Fruit fly (Drosophila melanogaster) whole organism, prepupa: ENCODE results near the gene CG33777.

Experiments
- Blimp-1 ChIP-seq: fragments of 200-800 bp; sonication (Bioruptor generic); optimal IDR thresholded peaks from 3 replicates; lab custom pipeline; 2017; ENCODE audit warnings: missing biosample characterization, missing genetic modification characterization, mild to moderate bottlenecking, moderate library complexity, missing genetic modification reagents
- CG10631 ChIP-seq: fragments of 200-800 bp; sonication (Bioruptor generic); optimal IDR thresholded peaks from 2 replicates; lab custom pipeline; 2016; ENCODE audit warnings: missing biosample characterization, missing genetic modification characterization
- CG10669 ChIP-seq: fragments of 200-800 bp; sonication (Bioruptor generic); optimal IDR thresholded peaks from 3 replicates; lab custom pipeline; 2018; ENCODE audit warnings: missing biosample characterization, mild to moderate bottlenecking, missing genetic modification characterization, moderate library complexity
- CG11294 ChIP-seq: fragments of 200-800 bp; sonication (Bioruptor generic); IDR thresholded peaks from 2 replicates; pipeline ENCODE4 v1.3.6; 2022; ENCODE audit warnings: missing biosample characterization, missing genetic modification characterization
- CG11762 ChIP-seq: fragments of 200-800 bp; sonication (Bioruptor generic); optimal IDR thresholded peaks from 3 replicates; lab custom pipeline; 2016; ENCODE audit warnings: missing biosample characterization, missing genetic modification characterization; ENCODE audit not compliant: insufficient read depth
- CG15336 ChIP-seq: fragments of 200-800 bp; sonication (Bioruptor generic); IDR thresholded peaks from 2 replicates; pipeline ENCODE4 v1.3.6; 2022; ENCODE audit warnings: missing biosample characterization, missing genetic modification characterization
- CG1621 ChIP-seq: fragments of 200-800 bp; sonication (Bioruptor generic); optimal IDR thresholded peaks from 3 replicates; lab custom pipeline; 2018; ENCODE audit warnings: missing biosample characterization, mild to moderate bottlenecking, missing genetic modification characterization
- CG16779 ChIP-seq: fragments of 200-800 bp; sonication (Bioruptor generic); optimal IDR thresholded peaks from 3 replicates; lab custom pipeline; 2017; ENCODE audit warnings: missing biosample characterization, mild to moderate bottlenecking, missing genetic modification characterization
- CG31627 ChIP-seq: fragments of 200-800 bp; sonication (Bioruptor generic); optimal IDR thresholded peaks from 3 replicates; lab custom pipeline; 2016; ENCODE audit warnings: missing biosample characterization, missing genetic modification characterization
- CG32006 ChIP-seq: fragments of 200-800 bp; sonication (Bioruptor generic); optimal IDR thresholded peaks from 3 replicates; lab custom pipeline; 2017; ENCODE audit warnings: missing biosample characterization, mild to moderate bottlenecking, missing genetic modification characterization
- CG34406 ChIP-seq: fragments of 200-800 bp; sonication (Bioruptor generic); optimal IDR thresholded peaks from 3 replicates; lab custom pipeline; 2016; ENCODE audit warnings: missing biosample characterization, missing genetic modification characterization
- CG3919 ChIP-seq: fragments of 200-800 bp; sonication (Bioruptor generic); optimal IDR thresholded peaks from 3 replicates; lab custom pipeline; 2016; ENCODE audit warnings: missing biosample characterization, missing genetic modification characterization
- CG6163 ChIP-seq: fragments of 200-800 bp; sonication (Bioruptor generic); IDR thresholded peaks from 3 replicates; pipeline ENCODE4 v1.3.6; 2022; ENCODE audit warnings: missing biosample characterization, missing genetic modification characterization
- CG6276 ChIP-seq: fragments of 200-800 bp; sonication (Bioruptor generic); optimal IDR thresholded peaks from 2 replicates; lab custom pipeline; 2017; ENCODE audit warnings: missing biosample characterization, mild to moderate bottlenecking, missing genetic modification characterization
- CG6792 ChIP-seq: fragments of 200-800 bp; sonication (Bioruptor generic); optimal IDR thresholded peaks from 3 replicates; lab custom pipeline; 2016; ENCODE audit warnings: missing biosample characterization, missing genetic modification characterization
- CG6808 ChIP-seq: fragments of 200-800 bp; sonication (Bioruptor generic); optimal IDR thresholded peaks from 3 replicates; lab custom pipeline; 2017; ENCODE audit warnings: missing biosample characterization, missing genetic modification characterization, mild to moderate bottlenecking, moderate library complexity, missing genetic modification reagents
- CG6854 ChIP-seq: fragments of 200-800 bp; sonication (Bioruptor generic); optimal IDR thresholded peaks from 2 replicates; lab custom pipeline; 2017; ENCODE audit warnings: missing biosample characterization, mild to moderate bottlenecking, missing genetic modification characterization
- CG7368 ChIP-seq: fragments of 200-800 bp; sonication (Bioruptor generic); optimal IDR thresholded peaks from 3 replicates; lab custom pipeline; 2016; ENCODE audit warnings: missing biosample characterization, missing genetic modification characterization
- CG8119 ChIP-seq: fragments of 200-800 bp; sonication (Bioruptor generic); IDR thresholded peaks from 3 replicates; pipeline ENCODE4 v1.3.6; 2022; ENCODE audit warnings: missing biosample characterization, missing genetic modification characterization
- CG8319 ChIP-seq: fragments of 200-800 bp; sonication (Bioruptor generic); optimal IDR thresholded peaks from 3 replicates; lab custom pipeline; 2016; ENCODE audit warnings: missing biosample characterization, missing genetic modification characterization
- CG8632 ChIP-seq: fragments of 200-800 bp; sonication (Bioruptor generic); optimal IDR thresholded peaks from 3 replicates; lab custom pipeline; 2016; ENCODE audit warnings: missing biosample characterization, missing genetic modification characterization
- Eip75B ChIP-seq: fragments of 200-800 bp; sonication (Bioruptor generic); optimal IDR thresholded peaks from 3 replicates; lab custom pipeline; 2016; ENCODE audit warnings: missing biosample characterization, missing genetic modification characterization
- Eip78C ChIP-seq: fragments of 200-800 bp; sonication (Bioruptor generic); peaks from one replicate; lab custom pipeline; 2016; ENCODE audit warnings: missing biosample characterization, missing genetic modification characterization
- Eip93F ChIP-seq: fragments of 200-800 bp; sonication (Bioruptor generic); optimal IDR thresholded peaks from 2 replicates; lab custom pipeline; 2016; ENCODE audit warnings: missing biosample characterization, mild to moderate bottlenecking, missing genetic modification characterization
- Hr39 ChIP-seq: fragments of 200-800 bp; sonication (Bioruptor generic); optimal IDR thresholded peaks from 2 replicates; lab custom pipeline; 2016; ENCODE audit warnings: missing biosample characterization, missing genetic modification characterization
- Hr4 ChIP-seq: fragments of 200-800 bp; sonication (Bioruptor generic); optimal IDR thresholded peaks from 3 replicates; lab custom pipeline; 2016; ENCODE audit warnings: missing biosample characterization, missing genetic modification characterization
- Lpt ChIP-seq: fragments of 200-800 bp; sonication (Bioruptor generic); optimal IDR thresholded peaks from 3 replicates; lab custom pipeline; 2016; ENCODE audit warnings: missing biosample characterization, missing genetic modification characterization
- OdsH ChIP-seq: fragments of 200-800 bp; sonication (Bioruptor generic); optimal IDR thresholded peaks from 3 replicates; lab custom pipeline; 2016; ENCODE audit warnings: missing biosample characterization, missing genetic modification characterization
- Sox14 ChIP-seq: fragments of 200-800 bp; sonication (Bioruptor generic); optimal IDR thresholded peaks from 3 replicates; lab custom pipeline; 2016; ENCODE audit warnings: missing biosample characterization, missing genetic modification characterization
- Sox15 ChIP-seq: fragments of 200-800 bp; sonication (Bioruptor generic); optimal IDR thresholded peaks from 3 replicates; lab custom pipeline; 2016; ENCODE audit warnings: missing biosample characterization, missing genetic modification characterization
- achi ChIP-seq: fragments of 200-800 bp; sonication (Bioruptor generic); optimal IDR thresholded peaks from 3 replicates; lab custom pipeline; 2016; ENCODE audit warnings: missing biosample characterization, missing genetic modification characterization
- acj6 ChIP-seq: fragments of 200-800 bp; sonication (Bioruptor generic); optimal IDR thresholded peaks from 3 replicates; lab custom pipeline; 2016; ENCODE audit warnings: missing biosample characterization, missing genetic modification characterization
- cyc ChIP-seq: fragments of 200-800 bp; sonication (Bioruptor generic); optimal IDR thresholded peaks from 3 replicates; lab custom pipeline; 2016; ENCODE audit warnings: missing biosample characterization, missing genetic modification characterization
- dac ChIP-seq: fragments of 200-800 bp; sonication (Bioruptor generic); optimal IDR thresholded peaks from 2 replicates; lab custom pipeline; 2017; ENCODE audit warnings: missing biosample characterization, mild to moderate bottlenecking, missing genetic modification characterization
- dsx ChIP-seq: fragments of 200-800 bp; optimal IDR thresholded peaks from 3 replicates; lab custom pipeline; 2019; ENCODE audit warnings: missing biosample characterization, mild to moderate bottlenecking, missing genetic modification characterization, moderate library complexity; ENCODE audit not compliant: poor library complexity, severe bottlenecking
- eg ChIP-seq: fragments of 200-800 bp; sonication (Bioruptor generic); IDR thresholded peaks from 3 replicates; pipeline ENCODE4 v1.3.6; 2022; ENCODE audit warnings: missing biosample characterization, missing genetic modification characterization
- fd59A ChIP-seq: fragments of 200-800 bp; sonication (Bioruptor generic); optimal IDR thresholded peaks from 2 replicates; lab custom pipeline; 2017; ENCODE audit warnings: missing biosample characterization, mild to moderate bottlenecking, missing genetic modification characterization, missing genetic modification reagents
- fkh ChIP-seq: fragments of 200-800 bp; sonication (Bioruptor generic); optimal IDR thresholded peaks from 3 replicates; lab custom pipeline; 2017; ENCODE audit warnings: missing biosample characterization, mild to moderate bottlenecking, missing genetic modification characterization, moderate library complexity
- lz ChIP-seq: fragments of 200-800 bp; sonication (Bioruptor generic); optimal IDR thresholded peaks from 3 replicates; lab custom pipeline; 2016; ENCODE audit warnings: missing biosample characterization, missing genetic modification characterization
- net ChIP-seq: fragments of 200-800 bp; sonication (Bioruptor generic); optimal IDR thresholded peaks from 3 replicates; lab custom pipeline; 2016; ENCODE audit warnings: missing biosample characterization, missing genetic modification characterization
- salr ChIP-seq, 2 experiments: fragments of 200-800 bp; sonication (Bioruptor generic); optimal IDR thresholded peaks; 3 replicates each; lab custom pipeline; 2016 to 2018; ENCODE audit warnings: missing biosample characterization in 2 of 2, missing genetic modification characterization in 2 of 2, mild to moderate bottlenecking in 1 of 2
- spab ChIP-seq: fragments of 200-800 bp; sonication (Bioruptor generic); optimal IDR thresholded peaks from 2 replicates; lab custom pipeline; 2017; ENCODE audit warnings: missing biosample characterization, mild to moderate bottlenecking, missing genetic modification characterization, missing genetic modification reagents
- ss ChIP-seq, 2 experiments: fragments of 200-800 bp; sonication (Bioruptor generic); optimal IDR thresholded peaks; 2 replicates in 1 of 2; 3 replicates in 1 of 2; lab custom pipeline; 2017 to 2018; ENCODE audit warnings: mild to moderate bottlenecking in 2 of 2, missing biosample characterization in 2 of 2, missing genetic modification characterization in 2 of 2, moderate library complexity in 1 of 2
- svp ChIP-seq: fragments of 200-800 bp; sonication (Bioruptor generic); peaks from one replicate; lab custom pipeline; 2016; ENCODE audit warnings: missing biosample characterization, missing genetic modification characterization
- vri ChIP-seq: fragments of 200-800 bp; sonication (Bioruptor generic); optimal IDR thresholded peaks from 3 replicates; lab custom pipeline; 2016; ENCODE audit warnings: missing biosample characterization, mild to moderate bottlenecking, missing genetic modification characterization

CG33777 gene

DNA sequence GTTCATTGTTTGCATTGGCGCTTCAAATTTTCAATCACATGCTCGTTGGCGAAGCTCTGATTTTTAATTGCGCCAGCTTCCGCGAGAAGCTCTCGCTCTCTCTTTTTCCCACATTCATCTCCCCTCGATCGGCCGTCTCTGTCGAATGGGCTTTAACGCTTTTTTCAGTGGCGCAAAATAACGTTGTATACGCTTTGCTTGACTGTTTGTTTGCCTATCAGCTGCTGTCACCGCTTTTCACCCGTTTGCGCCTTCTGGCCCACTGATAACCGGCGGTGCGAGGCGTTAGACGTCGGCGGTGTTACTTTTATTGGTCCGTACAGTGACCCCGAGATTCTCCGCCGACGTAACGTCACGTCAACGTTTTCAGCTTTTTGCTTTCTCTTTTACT is 11.2 kb downstream of the CG33777 start (continued):
- no peak for TF ChIP-seq spab (GFP tag; lab: Kevin White, UChicago)
- no peak for TF ChIP-seq Lpt (GFP tag; lab: Kevin White, UChicago)
- TF ChIP-seq CG11294 (GFP tag; lab: Robert Waterston, UW), result no peak
- TF ChIP-seq fd59A (GFP tag; lab: Kevin White, UChicago), result no peak
- TF ChIP-seq CG7368 (GFP tag; lab: Kevin White, UChicago), result no peak
- peak; percentile 1 for TF ChIP-seq Eip93F (GFP tag; lab: Kevin White, UChicago)
- no peak for TF ChIP-seq salr (GFP tag; optimal IDR thresholded peaks at IDR 0.05; lab: Kevin White, UChicago)
- TF ChIP-seq cyc, result no peak
- TF ChIP-seq CG6854 (GFP tag; lab: Kevin White, UChicago), result no peak
- no peak for TF ChIP-seq CG8319 (GFP tag; lab: Kevin White, UChicago)
- no peak for TF ChIP-seq lz
- TF ChIP-seq CG1621 (tag; lab: Kevin White, UChicago), result no peak
- TF ChIP-seq svp, result peak; percentile 66
- TF ChIP-seq CG10631 (GFP tag; lab: Kevin White, UChicago), result no peak
- no peak for TF ChIP-seq eg (GFP tag; lab: Robert Waterston, UW)
- no peak for TF ChIP-seq CG3919 (GFP tag; lab: Kevin White, UChicago)
- TF ChIP-seq CG10669, result no peak
- no peak for TF ChIP-seq CG6276 (GFP tag; lab: Kevin White, UChicago)
- TF ChIP-seq CG31627, result no peak
- no peak for TF ChIP-seq OdsH (GFP tag; lab: Kevin White, UChicago)
- TF ChIP-seq dac, result no peak
- TF ChIP-seq CG16779 (tag; lab: Kevin White, UChicago), result no peak
- TF ChIP-seq CG32006 (GFP tag; lab: Kevin White, UChicago), result no peak
- no peak for TF ChIP-seq Hr4 (GFP tag; lab: Kevin White, UChicago)
- TF ChIP-seq CG6792 (GFP tag; lab: Kevin White, UChicago), result no peak
- TF ChIP-seq vri (GFP tag; lab: Kevin White, UChicago), result peak; percentile 96
- TF ChIP-seq fkh (GFP tag; lab: Kevin White, UChicago), result peak; percentile 84
- TF ChIP-seq dsx (GFP tag; lab: Kevin White, UChicago), result no peak
- TF ChIP-seq CG8632, result no peak
- no peak for TF ChIP-seq Sox14
- peak in 1 of 2 experiments; percentile 7 for TF ChIP-seq ss (GFP tag; optimal IDR thresholded peaks at IDR 0.05; lab: Kevin White, UChicago)
- TF ChIP-seq CG6808 (GFP tag; lab: Kevin White, UChicago), result no peak
- no peak for TF ChIP-seq Eip75B (GFP tag; lab: Kevin White, UChicago)
- TF ChIP-seq CG6163, result peak; percentile 18; the same call in 1 of the 3 replicates
- no peak for TF ChIP-seq Hr39

DNA sequence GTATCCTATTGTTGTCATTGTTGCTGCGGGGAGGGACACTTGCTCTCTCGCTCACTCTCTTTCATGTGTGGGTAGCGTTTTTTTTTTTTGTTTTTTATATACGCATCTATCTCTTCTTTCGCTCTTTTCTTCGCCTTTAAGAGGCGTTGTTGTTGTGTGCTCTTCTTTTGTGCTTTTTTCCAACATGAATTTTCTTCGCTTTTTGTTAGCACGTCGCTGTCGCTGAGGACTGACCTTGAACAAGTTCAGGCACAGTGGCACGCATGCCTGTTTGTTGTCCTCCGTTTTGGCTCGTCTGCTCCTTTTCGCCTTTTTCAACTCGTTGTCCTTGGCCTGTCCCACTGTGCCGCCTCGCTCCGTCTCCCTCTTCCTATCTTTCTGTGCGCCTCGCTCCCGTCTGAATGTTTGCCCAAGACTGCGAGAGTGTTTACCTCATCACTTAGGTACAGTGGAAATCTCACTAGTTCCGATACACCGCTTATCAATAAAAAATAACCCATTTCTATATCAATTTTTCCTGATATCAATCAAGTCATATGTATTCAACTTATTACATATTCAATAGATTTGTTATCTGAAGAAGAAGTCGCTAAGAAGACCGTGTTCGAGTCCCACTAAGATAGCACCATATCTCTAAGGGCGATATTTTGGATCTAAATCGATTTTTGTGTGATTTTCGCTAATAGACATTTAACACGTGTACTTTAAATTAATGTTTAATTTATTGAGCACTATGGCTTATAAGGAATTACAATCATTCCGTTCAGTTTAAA is 11.8 kb downstream of the CG33777 start:
- TF ChIP-seq Eip78C, result peak; percentile 78
- TF ChIP-seq CG3919 (GFP tag; lab: Kevin White, UChicago), result peak; percentile 86
- peak; percentile 63 for TF ChIP-seq CG32006 (GFP tag; lab: Kevin White, UChicago)
- TF ChIP-seq Hr4 (GFP tag; lab: Kevin White, UChicago), result peak; percentile 52
- peak; percentile 95 for TF ChIP-seq dsx (GFP tag; lab: Kevin White, UChicago)
- TF ChIP-seq acj6, result peak; percentile 66
- TF ChIP-seq CG6808 (GFP tag; lab: Kevin White, UChicago), result peak; percentile 99
- TF ChIP-seq CG10669, result peak; percentile 93
- peak; percentile 61 for TF ChIP-seq CG34406 (GFP tag; lab: Kevin White, UChicago)
- peak; percentile 65 for TF ChIP-seq CG15336 (GFP tag; lab: Robert Waterston, UW)
- peak; percentile 98 for TF ChIP-seq spab (GFP tag; lab: Kevin White, UChicago)
- peak; percentile 88 for TF ChIP-seq CG6276 (GFP tag; lab: Kevin White, UChicago)
- peak; percentile 84 for TF ChIP-seq Lpt (GFP tag; lab: Kevin White, UChicago)
- peak; percentile 77 for TF ChIP-seq achi (GFP tag; lab: Kevin White, UChicago)
- TF ChIP-seq CG16779 (tag; lab: Kevin White, UChicago), result peak; percentile 90
- peak; percentile 79 for TF ChIP-seq CG10631 (GFP tag; lab: Kevin White, UChicago)
- peak; percentile 95 for TF ChIP-seq CG6163
- peak; percentile 74 for TF ChIP-seq fd59A (GFP tag; lab: Kevin White, UChicago)
- no peak for TF ChIP-seq Blimp-1 (GFP tag; lab: Kevin White, UChicago)
- peak; percentile 70 for TF ChIP-seq vri (GFP tag; lab: Kevin White, UChicago)
- TF ChIP-seq CG8119, result peak; percentile 84
- peak; percentile 88 for TF ChIP-seq net (GFP tag; lab: Kevin White, UChicago)
- peak; percentile 67 for TF ChIP-seq OdsH (GFP tag; lab: Kevin White, UChicago)
- peak; percentile 72 for TF ChIP-seq CG8319 (GFP tag; lab: Kevin White, UChicago)
- peak; percentile 30 for TF ChIP-seq CG11762 (GFP tag; lab: Kevin White, UChicago)
- TF ChIP-seq Eip93F (GFP tag; lab: Kevin White, UChicago), result no peak
- TF ChIP-seq Sox15 (GFP tag; lab: Kevin White, UChicago), result peak; percentile 26
- peak; percentile 60 for TF ChIP-seq CG31627
- peak; percentile 75 for TF ChIP-seq Hr39
- peak; percentile 39; the same call in 1 of the 2 replicates for TF ChIP-seq CG11294 (GFP tag; lab: Robert Waterston, UW)
